Worm (Caenorhabditis elegans) whole organism, young adult: Measurements from ENCODE around the gene fbxa-208.

Source experiments
- B0261.1 ChIP-seq: sonication (generic microtip); optimal IDR thresholded peaks from 2 replicates; lab custom pipeline; 2016; ENCODE audit warnings: mild to moderate bottlenecking, missing genetic modification characterization, moderate library complexity, missing compliant biosample characterization
- F10E7.11 ChIP-seq: sonication (generic microtip); optimal IDR thresholded peaks from 2 replicates; lab custom pipeline; 2017; ENCODE audit warnings: mild to moderate bottlenecking, missing genetic modification characterization, moderate library complexity, missing compliant biosample characterization
- F23B12.7 ChIP-seq: sonication (generic microtip); optimal IDR thresholded peaks from 2 replicates; lab custom pipeline; 2017; ENCODE audit warnings: missing genetic modification characterization, mild to moderate bottlenecking, missing compliant biosample characterization, antibody characterized with exemption, moderate library complexity; ENCODE audit not compliant: insufficient read depth
- F49E8.2 ChIP-seq: sonication (generic microtip); optimal IDR thresholded peaks from 3 replicates; lab custom pipeline; 2017; ENCODE audit warnings: missing genetic modification characterization, mild to moderate bottlenecking, missing compliant biosample characterization, antibody characterized with exemption, moderate library complexity; ENCODE audit not compliant: insufficient read depth
- F55B11.4 ChIP-seq: sonication (generic microtip); optimal IDR thresholded peaks from 2 replicates; lab custom pipeline; 2016; ENCODE audit warnings: missing compliant biosample characterization, missing genetic modification characterization, borderline replicate concordance; ENCODE audit not compliant: insufficient read depth
- K12H6.12 ChIP-seq: fragments of 200-800 bp; sonication (Bioruptor generic); optimal IDR thresholded peaks from 2 replicates; lab custom pipeline; 2018; ENCODE audit warnings: mild to moderate bottlenecking, missing genetic modification characterization, missing compliant biosample characterization
- Y79H2A.3 ChIP-seq: fragments of 200-800 bp; sonication (Bioruptor generic); conservative IDR thresholded peaks from 2 replicates; pipeline ENCODE4 v1.3.6; 2022; ENCODE audit warnings: missing genetic modification reagents, missing genetic modification characterization, missing compliant biosample characterization
- ZK185.1 ChIP-seq: sonication (generic microtip); optimal IDR thresholded peaks from 2 replicates; lab custom pipeline; 2016; ENCODE audit warnings: mild to moderate bottlenecking, missing genetic modification characterization, missing compliant biosample characterization; ENCODE audit not compliant: poor library complexity, severe bottlenecking
- aptf-2 ChIP-seq: fragments of 200-800 bp; sonication (Bioruptor generic); conservative IDR thresholded peaks from 2 replicates; pipeline ENCODE4 v1.3.6; 2022; ENCODE audit warnings: missing genetic modification reagents, missing genetic modification characterization, missing compliant biosample characterization
- atf-7 ChIP-seq: sonication (generic microtip); optimal IDR thresholded peaks from 2 replicates; lab custom pipeline; 2017; ENCODE audit warnings: mild to moderate bottlenecking, missing genetic modification characterization, missing compliant biosample characterization
- attf-5 ChIP-seq: fragments of 200-800 bp; sonication (Bioruptor generic); optimal IDR thresholded peaks from 2 replicates; lab custom pipeline; 2018; ENCODE audit warnings: mild to moderate bottlenecking, missing genetic modification characterization, missing compliant biosample characterization
- bed-2 ChIP-seq: fragments of 200-800 bp; sonication (Bioruptor generic); IDR thresholded peaks from 2 replicates; pipeline ENCODE4 v1.3.6; 2022; ENCODE audit warnings: missing genetic modification reagents, missing genetic modification characterization, missing compliant biosample characterization
- cebp-1 ChIP-seq, 2 experiments: fragments of 200-800 bp in 1 of 2; sonication (Bioruptor generic) in 1 of 2; sonication (generic microtip) in 1 of 2; IDR thresholded peaks in 1 of 2; optimal IDR thresholded peaks in 1 of 2; 2 replicates each; pipeline versions ENCODE4 v1.3.6 to Lab custom; 2017 to 2022; ENCODE audit warnings: missing compliant biosample characterization in 2 of 2, missing genetic modification characterization in 2 of 2, mild to moderate bottlenecking in 1 of 2, missing genetic modification reagents in 1 of 2, moderate library complexity in 1 of 2
- ceh-100 ChIP-seq: fragments of 200-800 bp; sonication (Bioruptor generic); IDR thresholded peaks from 2 replicates; pipeline ENCODE4 v1.3.6; 2022; ENCODE audit warnings: missing genetic modification reagents, missing genetic modification characterization, missing compliant biosample characterization
- ceh-40 ChIP-seq: fragments of 200-800 bp; sonication (Bioruptor generic); IDR thresholded peaks from 2 replicates; pipeline ENCODE4 v1.3.6; 2022; ENCODE audit warnings: missing genetic modification characterization, missing compliant biosample characterization
- chd-7 ChIP-seq: sonication (generic microtip); optimal IDR thresholded peaks from 2 replicates; lab custom pipeline; 2016; ENCODE audit warnings: mild to moderate bottlenecking, missing genetic modification characterization, moderate library complexity, missing compliant biosample characterization
- hlh-26 ChIP-seq: fragments of 200-800 bp; sonication (Bioruptor generic); conservative IDR thresholded peaks from 2 replicates; pipeline ENCODE4 v1.3.6; 2022; ENCODE audit warnings: missing genetic modification reagents, missing genetic modification characterization, missing compliant biosample characterization
- hrde-1 ChIP-seq: sonication (generic microtip); optimal IDR thresholded peaks from 2 replicates; lab custom pipeline; 2016; ENCODE audit warnings: missing genetic modification characterization, mild to moderate bottlenecking, missing compliant biosample characterization, moderate library complexity, missing genotype, missing genetic modification reagents, borderline replicate concordance
- lag-1 ChIP-seq: fragments of 200-800 bp; sonication (Bioruptor generic); IDR thresholded peaks from 2 replicates; pipeline ENCODE4 v1.3.6; 2022; ENCODE audit warnings: missing genetic modification reagents, missing genetic modification characterization, missing compliant biosample characterization
- lin-54 ChIP-seq: fragments of 200-800 bp; sonication (Bioruptor generic); optimal IDR thresholded peaks from 2 replicates; lab custom pipeline; 2018; ENCODE audit warnings: mild to moderate bottlenecking, missing genetic modification characterization, missing compliant biosample characterization
- lir-1 ChIP-seq: fragments of 200-800 bp; sonication (Bioruptor generic); conservative IDR thresholded peaks from 2 replicates; pipeline ENCODE4 v1.3.6; 2022; ENCODE audit warnings: missing genetic modification reagents, missing genetic modification characterization, missing compliant biosample characterization
- mel-28 ChIP-seq: sonication (generic microtip); optimal IDR thresholded peaks from 2 replicates; lab custom pipeline; 2016; ENCODE audit warnings: borderline replicate concordance, mild to moderate bottlenecking, missing genetic modification characterization, missing compliant biosample characterization
- mes-4 ChIP-seq: sonication (generic microtip); optimal IDR thresholded peaks from 2 replicates; lab custom pipeline; 2016; ENCODE audit warnings: missing genotype, missing genetic modification characterization, missing compliant biosample characterization
- nhr-80 ChIP-seq: sonication (generic microtip); optimal IDR thresholded peaks from 2 replicates; lab custom pipeline; 2016; ENCODE audit warnings: missing genetic modification characterization, missing compliant biosample characterization
- pha-4 ChIP-seq: fragments of 150-350 bp; sonication (generic microtip); optimal IDR thresholded peaks from 2 replicates; lab custom pipeline; 2014; ENCODE audit warnings: missing biosample characterization, missing genetic modification reagents, missing genetic modification characterization
- rpc-1 ChIP-seq, 2 experiments: fragments of 150-350 bp in 1 of 2; sonication (generic microtip) in 1 of 2; optimal IDR thresholded peaks; 2 replicates each; lab custom pipeline; 2014 to 2018; ENCODE audit warnings: missing biosample characterization in 1 of 2, missing genetic modification characterization in 1 of 2, missing genetic modification reagents in 1 of 2, missing genotype in 1 of 2
- snpc-4 ChIP-seq, 5 experiments: fragments of 150-350 bp in 1 of 5; sonication (generic microtip) in 4 of 5; optimal IDR thresholded peaks; 2 replicates each; lab custom pipeline; 2014 to 2018; ENCODE audit warnings: missing genetic modification characterization in 5 of 5, missing biosample characterization in 3 of 5, antibody characterized with exemption in 2 of 5, mild to moderate bottlenecking in 2 of 5, missing compliant biosample characterization in 2 of 5, missing genotype in 2 of 5, moderate library complexity in 2 of 5, missing genetic modification reagents in 1 of 5
- somi-1 ChIP-seq: fragments of 200-800 bp; sonication (Bioruptor generic); optimal IDR thresholded peaks from 2 replicates; lab custom pipeline; 2018; ENCODE audit warnings: mild to moderate bottlenecking, missing genetic modification characterization, missing compliant biosample characterization
- zfh-2 ChIP-seq: fragments of 200-800 bp; sonication (Bioruptor generic); conservative IDR thresholded peaks from 2 replicates; pipeline ENCODE4 v1.3.6; 2022; ENCODE audit warnings: missing genetic modification reagents, missing genetic modification characterization, missing compliant biosample characterization
- zim-3 ChIP-seq: sonication (generic microtip); optimal IDR thresholded peaks from 2 replicates; lab custom pipeline; 2017; ENCODE audit warnings: mild to moderate bottlenecking, missing genetic modification characterization, moderate library complexity, missing compliant biosample characterization
- ztf-3 ChIP-seq: fragments of 200-800 bp; sonication (Bioruptor generic); optimal IDR thresholded peaks from 2 replicates; lab custom pipeline; 2018; ENCODE audit warnings: mild to moderate bottlenecking, missing genetic modification characterization, missing compliant biosample characterization

The fbxa-208 gene

DNA sequence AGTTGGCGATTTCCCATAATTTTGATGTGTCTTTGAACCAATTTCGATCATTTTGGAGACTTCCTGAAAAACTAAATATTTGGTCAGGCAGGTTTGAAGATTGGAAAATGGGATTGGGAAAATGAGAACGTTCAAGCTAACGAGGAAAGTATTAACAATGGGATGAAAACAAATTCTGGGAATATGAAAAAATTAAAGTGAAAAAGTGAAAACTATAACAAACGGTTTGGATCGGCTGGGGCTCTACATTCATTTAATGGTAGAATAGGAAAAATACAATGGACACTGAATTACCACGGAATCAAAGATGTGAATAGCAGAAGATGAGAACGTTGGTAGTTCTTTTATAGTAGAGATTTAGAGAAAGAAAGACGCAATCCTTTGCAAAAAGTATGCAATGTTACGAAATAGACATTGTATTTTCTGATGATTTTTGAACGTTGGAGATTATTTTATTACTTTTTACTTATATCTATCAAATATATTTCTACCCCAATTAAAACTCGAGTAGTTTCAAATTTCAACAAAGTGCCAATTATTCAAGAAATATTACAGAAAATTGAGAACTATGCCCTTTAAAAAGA lies 31.9 kb downstream of the fbxa-208 start, which contains the start of gene fbxa-50:
Gene fbxa-50, minus strand, starts transcription at position 51 of the 584 bp plus-strand sequence.
- TF ChIP-seq cebp-1 (GFP tag; IDR thresholded peaks at IDR 0.05; lab: Robert Waterston, UW) (0 out of 2 replicates have a peak, but pooled peaks have one; percentile 18), cebp-1 (tag; optimal IDR thresholded peaks at IDR 0.05; lab: Kevin White, UChicago) (peak; percentile 80), lir-1 (no peak), atf-7 (tag; lab: Kevin White, UChicago) (no peak)

DNA sequence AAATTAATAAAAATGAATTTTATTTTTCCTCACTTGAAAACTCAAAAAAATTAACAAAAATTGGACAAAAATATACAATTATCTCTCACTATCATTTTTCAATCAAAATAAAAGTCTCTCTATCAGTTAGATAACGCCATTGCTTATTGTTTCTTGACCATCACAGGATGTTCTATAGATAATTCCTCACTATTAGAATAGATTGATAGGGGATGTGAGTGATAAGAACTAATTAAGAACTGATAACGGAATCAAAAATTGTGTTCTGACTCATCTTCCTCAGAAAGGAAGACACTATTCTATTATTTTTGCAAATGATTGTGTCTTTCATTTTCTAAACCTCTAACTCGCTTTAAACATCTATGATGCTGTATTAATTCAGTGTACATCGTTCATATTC lies 32.5 kb downstream of the fbxa-208 start:
- TF ChIP-seq K12H6.12 (tag; lab: Kevin White, UChicago) (no peak), hlh-26 (no peak), F55B11.4 (tag; lab: Kevin White, UChicago) (no peak), lin-54 (no peak), pha-4 (tag; lab: Kevin White, UChicago) (no peak)

DNA sequence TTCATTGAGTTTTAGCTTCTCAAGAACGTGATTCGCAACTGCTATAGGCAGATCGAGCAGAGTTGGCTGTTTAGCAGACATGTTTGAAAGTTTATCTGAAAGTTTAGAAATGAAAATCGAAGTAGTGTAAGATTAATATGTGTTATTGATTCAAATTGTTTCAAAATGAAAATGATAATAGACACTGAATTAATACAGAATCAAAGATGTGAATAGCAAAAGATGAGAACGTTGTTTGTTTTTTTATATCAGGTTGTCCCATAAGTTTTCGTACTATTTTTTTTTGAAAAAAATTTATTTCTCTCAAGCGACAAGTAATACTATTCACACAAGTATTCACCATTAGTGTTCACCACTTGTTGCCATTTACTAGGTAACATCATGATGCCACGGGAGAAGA lies 36.5 kb downstream of the fbxa-208 start, which contains the start of gene fbxa-36:
Gene fbxa-36, minus strand, starts transcription at position 101 of the 400 bp plus-strand sequence.
- no peak for TF ChIP-seq hrde-1 (tag; lab: Kevin White, UChicago)
- no peak for TF ChIP-seq Y79H2A.3 (GFP tag; lab: Robert Waterston, UW)
- TF ChIP-seq attf-5 (GFP tag; lab: Kevin White, UChicago), result no peak
- no peak for TF ChIP-seq F23B12.7 (tag; lab: Kevin White, UChicago)
- no peak for TF ChIP-seq zim-3 (tag; lab: Kevin White, UChicago)
- TF ChIP-seq lag-1 (GFP tag; lab: Robert Waterston, UW), result no peak
- no peak for TF ChIP-seq F10E7.11 (tag; lab: Kevin White, UChicago)
- no peak for TF ChIP-seq aptf-2
- no peak for TF ChIP-seq mel-28 (tag; lab: Kevin White, UChicago)
- no peak for TF ChIP-seq chd-7 (tag; lab: Kevin White, UChicago)
- TF ChIP-seq mes-4 (tag; lab: Kevin White, UChicago), result no peak
- TF ChIP-seq F49E8.2 (tag; lab: Kevin White, UChicago), result no peak
- TF ChIP-seq ceh-40 (GFP tag; lab: Robert Waterston, UW), result no peak
- TF ChIP-seq ztf-3 (GFP tag; lab: Kevin White, UChicago), result no peak
- TF ChIP-seq zfh-2, result no peak
- TF ChIP-seq rpc-1 (optimal IDR thresholded peaks at IDR 0.05; lab: Kevin White, UChicago), result no peak
- no peak for TF ChIP-seq rpc-1 (tag; optimal IDR thresholded peaks at IDR 0.05; lab: Kevin White, UChicago)
- no peak for TF ChIP-seq bed-2
- no peak for TF ChIP-seq B0261.1 (tag; lab: Kevin White, UChicago)
- TF ChIP-seq ZK185.1 (tag; lab: Kevin White, UChicago), result no peak

DNA sequence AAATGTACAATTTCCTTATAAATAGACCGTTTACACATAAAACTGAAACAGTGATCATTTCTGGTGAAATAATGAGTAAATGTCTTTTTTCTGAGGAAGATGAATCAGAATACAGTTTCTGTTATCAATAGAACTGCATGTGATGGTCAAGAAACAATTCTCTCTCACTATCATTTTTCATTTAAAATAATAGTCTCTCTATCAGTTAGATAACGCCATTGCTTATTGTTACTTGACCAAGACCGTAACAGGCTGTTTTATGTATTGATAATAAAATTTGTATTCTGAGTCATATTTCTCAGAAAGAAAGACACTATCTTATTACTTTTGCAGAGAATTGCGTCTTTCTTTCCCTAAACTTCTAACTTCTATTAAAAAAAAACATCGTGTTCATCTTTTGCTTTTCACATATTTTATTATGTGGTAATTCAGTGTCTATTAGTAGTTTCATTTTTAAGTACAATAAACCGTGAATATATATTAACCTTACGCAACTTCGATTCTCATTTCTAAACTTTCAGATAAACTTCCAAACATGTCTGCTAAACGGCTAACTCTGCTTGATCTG lies 38.6 kb downstream of the fbxa-208 start, which contains the start of gene fbxa-35:
Gene fbxa-35, plus strand, starts transcription at position 518 of the 568 bp plus-strand sequence.
- TF ChIP-seq zim-3 (tag; lab: Kevin White, UChicago) (no peak), zfh-2 (no peak), somi-1 (GFP tag; lab: Kevin White, UChicago) (no peak), attf-5 (GFP tag; lab: Kevin White, UChicago) (no peak), snpc-4 (GFP tag; optimal IDR thresholded peaks at IDR 0.05; lab: Kevin White, UChicago) (no peak), snpc-4 (tag; optimal IDR thresholded peaks at IDR 0.05; lab: Kevin White, UChicago) (no peak), nhr-80 (peak; percentile 13), ceh-100 (GFP tag; lab: Robert Waterston, UW) (no peak)
